Worm (Caenorhabditis elegans) whole organism, L4/young adult: ENCODE results near the gene spp-19.

ENCODE experiments used
- W03F9.2 ChIP-seq: fragments of 150-350 bp; optimal IDR thresholded peaks from 2 replicates; lab custom pipeline; 2014; ENCODE audit warnings: missing biosample characterization, missing genetic modification characterization
- dao-5 ChIP-seq: sonication (generic microtip); optimal IDR thresholded peaks from 2 replicates; lab custom pipeline; 2016; ENCODE audit warnings: missing genotype, missing genetic modification characterization, moderate library complexity, missing compliant biosample characterization
- him-1 ChIP-seq: sonication (generic microtip); optimal IDR thresholded peaks from 2 replicates; lab custom pipeline; 2016; ENCODE audit warnings: missing genotype, missing genetic modification reagents, missing genetic modification characterization, missing compliant biosample characterization

The spp-19 gene

DNA sequence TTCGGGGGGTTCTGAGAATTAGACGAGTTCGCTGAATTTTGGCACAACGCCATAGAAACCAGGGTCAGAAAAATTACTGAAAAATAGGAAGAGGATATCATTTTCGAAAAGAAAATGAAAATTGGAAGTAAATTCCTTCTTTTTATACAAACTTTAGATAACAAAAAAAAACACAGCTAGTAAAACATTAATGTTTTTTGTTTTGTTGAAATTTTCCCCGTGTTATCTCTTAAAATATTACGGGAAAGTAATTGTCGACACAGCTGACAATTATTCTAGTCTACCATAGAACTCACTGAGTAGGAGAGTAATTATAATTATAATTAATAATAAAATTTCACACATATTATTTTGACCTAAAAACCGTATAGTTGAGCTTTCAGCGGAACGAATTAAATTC, 2.4 kb downstream of the spp-19 start, which contains the start of gene spp-26:
spp-26 (minus strand) TSS at position 101 of the 400 bp plus-strand sequence.
- TF ChIP-seq him-1: no peak
- no peak for TF ChIP-seq W03F9.2 (tag; lab: Kevin White, UChicago)
- no peak for TF ChIP-seq dao-5

DNA sequence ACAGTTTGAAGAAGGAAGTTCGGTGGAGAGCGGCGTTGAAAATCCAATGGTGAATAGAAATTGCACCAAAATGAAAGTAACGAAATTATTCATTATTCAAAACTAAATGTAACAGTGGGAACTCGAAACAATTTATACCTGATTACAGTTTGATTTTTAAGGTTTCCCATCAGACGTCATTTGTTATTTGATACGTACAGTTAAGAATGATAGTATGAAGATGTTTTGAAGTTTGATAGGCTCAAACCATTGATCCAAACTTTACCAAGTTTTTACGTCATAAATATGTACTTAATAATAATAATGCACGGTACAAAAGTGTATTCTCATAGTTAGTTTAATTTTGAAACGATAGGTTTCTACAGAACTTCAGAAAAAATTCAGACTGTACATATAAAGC, 3.4 kb downstream of the spp-19 start, which contains the start of gene spp-20:
spp-20 (minus strand) TSS at position 101 of the 400 bp plus-strand sequence.
- TF ChIP-seq him-1 (no peak), dao-5 (no peak), W03F9.2 (tag; lab: Kevin White, UChicago) (no peak)

ce11 chrV:6557035-6557434, 4.5 kb downstream of the spp-19 start, which contains the start of gene spp-27:
Gene spp-27, minus strand, starts transcription at chrV:6557135.
- TF ChIP-seq him-1: no peak
- no peak for TF ChIP-seq dao-5
- no peak for TF ChIP-seq W03F9.2 (tag; lab: Kevin White, UChicago)

ce11 chrV:6554308-6554707, 7.2 kb downstream of the spp-19 start, which contains the start of gene K04A8.19:
Gene K04A8.19, minus strand, starts transcription at chrV:6554408.
- TF ChIP-seq him-1: no peak
- no peak for TF ChIP-seq W03F9.2 (tag; lab: Kevin White, UChicago)
- TF ChIP-seq dao-5: no peak

ce11 chrV:6551707-6552390, 9.6 kb downstream of the spp-19 start, which contains the start of gene twk-10:
Gene twk-10, plus strand, starts transcription at chrV:6552340.
- TF ChIP-seq W03F9.2 (tag; lab: Kevin White, UChicago): no peak
- peak; percentile 26 for TF ChIP-seq dao-5

DNA sequence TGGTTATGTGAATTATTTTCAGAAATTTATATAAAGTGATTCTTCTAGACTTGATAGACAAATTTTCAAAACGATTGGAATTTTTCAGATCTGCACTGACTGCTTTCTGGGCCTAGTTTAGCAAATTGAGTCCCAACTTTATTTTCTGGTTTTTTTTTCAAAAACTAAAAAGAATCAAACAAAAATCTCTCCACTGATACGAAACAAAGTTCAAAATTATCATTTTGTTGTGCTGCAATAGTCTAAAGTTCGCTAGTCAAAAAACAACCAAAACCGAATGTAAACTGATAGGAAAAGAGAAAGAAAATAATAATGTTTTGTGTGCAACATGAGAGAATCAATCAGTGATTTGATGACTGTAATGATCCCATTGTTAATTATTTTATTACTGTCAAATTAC, 11.6 kb downstream of the spp-19 start, which contains the start of gene lipl-4:
lipl-4 (plus strand) TSS at position 301 of the 400 bp plus-strand sequence.
- TF ChIP-seq him-1: no peak
- no peak for TF ChIP-seq dao-5
- no peak for TF ChIP-seq W03F9.2 (tag; lab: Kevin White, UChicago)

- TF ChIP-seq W03F9.2 (tag; lab: Kevin White, UChicago) (no peak), him-1 (no peak), dao-5 (no peak)
These were observed 12.3 kb downstream of the spp-19 start, which contains the start of gene K04A8.20 for ce11 chrV:6549148-6549547. Gene K04A8.20, plus strand, starts transcription at chrV:6549448.

- TF ChIP-seq dao-5 (no peak), him-1 (no peak)
These were observed 13.2 kb downstream of the spp-19 start for ce11 chrV:6548309-6548708.

DNA sequence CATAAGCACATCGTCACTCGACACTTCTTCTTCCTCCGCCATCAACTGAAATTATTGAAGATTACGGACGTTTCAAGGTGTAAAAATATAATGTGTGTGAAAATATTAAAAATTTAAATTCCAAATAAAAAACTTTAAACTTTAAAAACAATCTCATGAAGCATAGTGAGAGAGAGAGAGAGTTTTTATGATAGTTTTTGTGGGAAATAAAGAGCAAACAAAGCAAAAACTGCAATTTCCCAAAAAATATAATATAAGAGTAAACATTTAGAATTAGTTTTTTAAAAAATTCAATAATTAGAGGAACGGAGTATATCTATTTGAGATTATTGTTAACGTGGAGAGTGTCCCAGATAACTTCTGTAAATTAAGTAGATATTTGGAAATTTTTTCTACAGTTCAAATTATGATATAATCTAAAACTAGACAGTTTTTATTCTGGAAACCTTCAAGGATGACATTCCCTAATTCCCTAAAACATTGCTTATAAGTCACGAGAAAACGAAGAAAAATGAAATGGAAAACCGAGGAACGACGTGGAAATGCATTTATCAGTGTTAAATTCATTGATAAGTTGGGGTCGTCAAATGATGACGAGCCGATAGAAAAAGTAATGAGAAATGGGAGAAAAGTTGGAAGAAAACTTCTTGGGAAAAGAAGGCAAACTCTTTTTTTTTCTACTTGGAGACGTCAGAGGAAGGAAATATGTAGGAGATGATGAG, 14.9 kb downstream of the spp-19 start, which contains the start of gene dre-1:
dre-1 (minus strand) TSS at position 51 of the 722 bp plus-strand sequence.
- TF ChIP-seq him-1: no peak
- TF ChIP-seq W03F9.2 (tag; lab: Kevin White, UChicago): no peak
- no peak for TF ChIP-seq dao-5

ce11 chrV:6544999-6545398, 16.5 kb downstream of the spp-19 start:
- no peak for TF ChIP-seq him-1
- TF ChIP-seq W03F9.2 (tag; lab: Kevin White, UChicago): no peak
- TF ChIP-seq dao-5: no peak

DNA sequence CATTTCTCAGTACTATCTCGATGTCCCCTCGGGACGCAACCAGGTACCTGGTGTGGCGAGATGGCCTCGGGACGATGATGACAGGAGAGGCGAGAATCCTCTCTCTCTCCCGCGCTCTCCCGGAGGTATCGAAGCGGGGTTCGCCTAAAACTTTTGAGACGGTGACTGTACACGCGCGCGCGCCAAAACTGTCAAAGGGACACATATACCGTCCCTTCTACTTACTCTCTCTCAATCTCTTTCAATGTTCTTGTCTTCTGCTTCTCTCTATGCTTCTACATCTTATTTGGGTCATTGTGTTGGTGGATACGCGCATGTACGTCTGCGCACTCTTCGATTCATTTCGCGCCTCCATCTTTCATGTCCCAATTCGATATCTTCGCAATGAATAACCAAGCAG, 19.6 kb downstream of the spp-19 start:
- TF ChIP-seq him-1: no peak
- TF ChIP-seq dao-5: no peak
- TF ChIP-seq W03F9.2 (tag; lab: Kevin White, UChicago): no peak

DNA sequence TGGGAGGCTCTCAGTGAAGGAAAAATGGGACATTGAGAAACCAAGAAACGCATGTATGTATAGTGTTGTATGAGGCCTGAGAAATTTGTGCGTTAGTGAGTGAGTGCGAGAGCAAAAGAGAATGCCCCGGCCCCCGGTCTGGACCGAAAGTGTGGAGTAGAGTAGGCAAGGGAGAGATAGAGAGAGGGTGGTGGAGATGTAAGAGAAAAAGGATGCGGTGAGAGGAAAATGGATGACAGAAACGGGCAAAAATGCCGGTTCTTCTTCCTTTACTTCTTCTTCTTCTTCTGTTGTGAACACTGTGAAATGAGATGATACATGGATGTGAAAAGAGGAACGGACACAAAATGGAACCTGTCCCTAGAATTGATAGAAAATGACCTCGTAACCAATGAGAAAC, 23.2 kb downstream of the spp-19 start:
- TF ChIP-seq dao-5 (no peak), him-1 (no peak), W03F9.2 (tag; lab: Kevin White, UChicago) (no peak)

DNA sequence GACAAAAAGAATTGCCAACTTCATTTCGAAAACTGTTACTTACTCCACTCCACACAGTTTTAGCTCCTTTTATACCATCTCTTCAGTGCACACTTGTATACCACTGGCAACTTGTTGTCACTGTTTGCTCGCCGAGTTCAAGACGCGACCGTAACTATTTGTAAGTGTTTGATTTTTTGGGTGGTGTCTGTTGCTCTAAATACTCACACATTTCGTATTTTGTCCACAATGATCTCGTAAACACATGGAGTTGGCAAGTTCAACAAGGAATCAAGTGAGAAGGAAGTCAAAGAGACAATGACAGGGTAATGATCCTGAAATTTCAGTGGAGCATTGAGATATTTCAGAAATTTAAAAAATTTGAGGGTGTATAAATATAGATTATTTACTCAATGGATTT, 28.5 kb downstream of the spp-19 start, which contains the start of gene hpo-26:
hpo-26 (minus strand) TSS at position 31 of the 400 bp plus-strand sequence.
- TF ChIP-seq him-1: no peak
- no peak for TF ChIP-seq W03F9.2 (tag; lab: Kevin White, UChicago)
- TF ChIP-seq dao-5: no peak

- no peak for TF ChIP-seq him-1
- no peak for TF ChIP-seq W03F9.2 (tag; lab: Kevin White, UChicago)
- TF ChIP-seq dao-5: no peak
These were observed 36.7 kb downstream of the spp-19 start, which contains the start of gene acs-1 for ce11 chrV:6524757-6525156. Gene acs-1, plus strand, starts transcription at chrV:6524989.
